Worm (Caenorhabditis elegans) whole organism, L4 larva: Measurements from ENCODE around the gene tre-2.

Experiments used
- F10B5.3 ChIP-seq: sonication (generic microtip); optimal IDR thresholded peaks from 2 replicates; lab custom pipeline; 2016; ENCODE audit warnings: mild to moderate bottlenecking, missing genetic modification characterization, missing compliant biosample characterization
- Y75B8A.6 ChIP-seq: fragments of 200-800 bp; sonication (Bioruptor generic); IDR thresholded peaks from 2 replicates; pipeline ENCODE4 v1.3.6; 2022; ENCODE audit warnings: missing genetic modification reagents, missing genetic modification characterization, missing compliant biosample characterization
- lsy-2 ChIP-seq, 2 experiments: fragments of 150-350 bp in 1 of 2; sonication (generic microtip) in 1 of 2; optimal IDR thresholded peaks; 2 replicates each; lab custom pipeline; 2014 to 2017; ENCODE audit warnings: missing biosample characterization in 2 of 2, missing genetic modification characterization in 2 of 2
- mxl-2 ChIP-seq: fragments of 200-800 bp; sonication (Bioruptor generic); conservative IDR thresholded peaks from 2 replicates; pipeline ENCODE4 v1.3.6; 2022; ENCODE audit warnings: missing genetic modification reagents, missing genetic modification characterization, missing compliant biosample characterization
- nhr-11 ChIP-seq: fragments of 150-350 bp; optimal IDR thresholded peaks from 2 replicates; lab custom pipeline; 2014; ENCODE audit warnings: missing biosample characterization, missing genetic modification characterization
- nhr-28 ChIP-seq: fragments of 150-350 bp; optimal IDR thresholded peaks from 2 replicates; lab custom pipeline; 2014; ENCODE audit warnings: missing biosample characterization, missing genetic modification characterization
- set-16 ChIP-seq: fragments of 200-800 bp; sonication (Bioruptor generic); IDR thresholded peaks from 2 replicates; pipeline ENCODE4 v1.3.6; 2022; ENCODE audit warnings: missing genetic modification reagents, missing genetic modification characterization, missing compliant biosample characterization
- snpc-4 ChIP-seq: fragments of 150-350 bp; optimal IDR thresholded peaks from 2 replicates; lab custom pipeline; 2014; ENCODE audit warnings: missing biosample characterization, missing genetic modification characterization
- unc-62 ChIP-seq, 3 experiments: fragments of 150-350 bp in 1 of 3; sonication (generic microtip); optimal IDR thresholded peaks in 2 of 3; peaks in 1 of 3; 1 replicate in 1 of 3; 2 replicates in 2 of 3; lab custom pipeline; 2014 to 2017; ENCODE audit warnings: missing biosample characterization in 3 of 3, missing genetic modification characterization in 3 of 3, missing genetic modification reagents in 3 of 3, missing genotype in 1 of 3
- zag-1 ChIP-seq: fragments of 150-350 bp; optimal IDR thresholded peaks from 2 replicates; lab custom pipeline; 2014; ENCODE audit warnings: missing biosample characterization, missing genetic modification characterization

DNA sequence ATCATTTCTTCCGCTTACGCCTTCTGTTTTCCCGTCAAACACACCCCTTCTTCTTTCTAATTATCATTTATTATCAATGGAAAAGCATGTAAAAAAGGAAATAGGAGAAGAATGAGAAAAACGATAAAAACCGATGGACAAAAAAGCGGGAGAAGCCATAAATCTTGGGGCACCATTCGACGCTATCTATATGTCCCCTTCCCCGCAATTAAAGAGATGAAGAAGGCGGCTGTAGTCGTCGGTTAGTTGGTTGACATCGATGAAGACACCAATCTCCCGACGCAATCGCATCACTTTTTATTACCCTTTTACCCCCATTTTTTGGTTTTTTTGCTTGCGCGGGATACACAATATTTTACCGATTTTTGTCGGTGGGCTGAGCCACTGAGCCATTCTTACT is 49.6 kb downstream of the tre-2 start:
- TF ChIP-seq unc-62 (GFP tag; optimal IDR thresholded peaks at IDR 0.05 in 1 of 2; lab: Kevin White, UChicago) (no peak), unc-62 (tag; optimal IDR thresholded peaks at IDR 0.05; lab: Kevin White, UChicago) (no peak), zag-1 (no peak), nhr-11 (tag; lab: Kevin White, UChicago) (no peak), snpc-4 (tag; lab: Kevin White, UChicago) (no peak), nhr-28 (peak; percentile 20), mxl-2 (GFP tag; lab: Robert Waterston, UW) (no peak), Y75B8A.6 (no peak), lsy-2 (tag; optimal IDR thresholded peaks at IDR 0.05; lab: Kevin White, UChicago) (no peak), F10B5.3 (no peak), set-16 (no peak)
